Fruit fly (Drosophila melanogaster) whole organism, wandering third instar larva: ENCODE data around the gene CG43815.
A peak's percentile ranks its signal among the peaks of the same experiment; 100 is the strongest.

Experiments
- Abd-B ChIP-seq: fragments of >200 bp; optimal IDR thresholded peaks from 2 replicates; lab custom pipeline; 2017; ENCODE audit warnings: missing biosample characterization, missing genetic modification characterization
- CG32264 ChIP-seq: fragments of 200-800 bp; sonication (Bioruptor generic); optimal IDR thresholded peaks from 2 replicates; lab custom pipeline; 2016; ENCODE audit warnings: missing biosample characterization, missing genetic modification characterization
- CG9705 ChIP-seq: fragments of 200-800 bp; sonication (Bioruptor generic); optimal IDR thresholded peaks from 2 replicates; lab custom pipeline; 2018; ENCODE audit warnings: missing biosample characterization, mild to moderate bottlenecking, missing genetic modification characterization
- CrebA ChIP-seq: fragments of 200-800 bp; sonication (Bioruptor generic); optimal IDR thresholded peaks from 2 replicates; lab custom pipeline; 2016; ENCODE audit warnings: missing biosample characterization, mild to moderate bottlenecking, missing genetic modification characterization, borderline replicate concordance
- Dfd ChIP-seq: fragments of >200 bp; optimal IDR thresholded peaks from 2 replicates; lab custom pipeline; 2017; ENCODE audit warnings: missing biosample characterization, missing genetic modification characterization
- Dif ChIP-seq: fragments of 200-275, 200-300 bp; sonication (Bioruptor generic); optimal IDR thresholded peaks from 2 replicates; lab custom pipeline; 2018; ENCODE audit warnings: missing biosample characterization, missing genetic modification characterization; ENCODE audit not compliant: partially characterized antibody
- GATAd ChIP-seq: sonication (Bioruptor generic); optimal IDR thresholded peaks from 2 replicates; lab custom pipeline; 2016; ENCODE audit warnings: missing biosample characterization, missing genetic modification characterization
- HLH106 ChIP-seq: fragments of 200-800 bp; optimal IDR thresholded peaks from 3 replicates; lab custom pipeline; 2019; ENCODE audit warnings: missing biosample characterization, mild to moderate bottlenecking, missing genetic modification characterization, moderate library complexity
- Hnf4 ChIP-seq: fragments of 200-800 bp; sonication (Bioruptor generic); optimal IDR thresholded peaks from 2 replicates; lab custom pipeline; 2016; ENCODE audit warnings: missing biosample characterization, mild to moderate bottlenecking, missing genetic modification characterization
- Hr78 ChIP-seq: fragments of >200 bp; optimal IDR thresholded peaks from 2 replicates; lab custom pipeline; 2017; ENCODE audit warnings: missing biosample characterization, missing genetic modification characterization
- Hr83 ChIP-seq: fragments of 200-300 bp; sonication (Bioruptor generic); optimal IDR thresholded peaks from 2 replicates; lab custom pipeline; 2016; ENCODE audit warnings: missing biosample characterization, mild to moderate bottlenecking, missing genetic modification characterization, moderate library complexity; ENCODE audit not compliant: poor library complexity, severe bottlenecking
- Jra ChIP-seq: sonication (Bioruptor generic); optimal IDR thresholded peaks from 2 replicates; lab custom pipeline; 2016; ENCODE audit warnings: missing biosample characterization, missing genetic modification characterization
- Mio ChIP-seq: sonication (Bioruptor generic); optimal IDR thresholded peaks from 2 replicates; lab custom pipeline; 2016; ENCODE audit warnings: missing biosample characterization, missing genetic modification characterization
- N ChIP-seq: fragments of >200 bp; optimal IDR thresholded peaks from 2 replicates; lab custom pipeline; 2018; ENCODE audit warnings: missing biosample characterization, missing external identifiers, missing genetic modification characterization
- OdsH ChIP-seq: fragments of 200-800 bp; sonication (Bioruptor generic); optimal IDR thresholded peaks from 2 replicates; lab custom pipeline; 2016; ENCODE audit warnings: missing biosample characterization, mild to moderate bottlenecking, missing genetic modification characterization
- Rel ChIP-seq, 2 experiments: fragments of 200-800 bp; sonication (Bioruptor generic) in 1 of 2; optimal IDR thresholded peaks; 2 replicates in 1 of 2; 3 replicates in 1 of 2; lab custom pipeline; 2016 to 2019; ENCODE audit warnings: mild to moderate bottlenecking in 2 of 2, missing biosample characterization in 2 of 2, missing genetic modification characterization in 2 of 2, moderate library complexity in 1 of 2
- Sp1 ChIP-seq: fragments of 200-800 bp; sonication (Bioruptor generic); optimal IDR thresholded peaks from 3 replicates; lab custom pipeline; 2019; ENCODE audit warnings: missing biosample characterization, mild to moderate bottlenecking, missing genetic modification characterization, moderate library complexity
- Vsx2 ChIP-seq: fragments of 200-300, 225-300 bp; sonication (Bioruptor generic); optimal IDR thresholded peaks from 2 replicates; lab custom pipeline; 2018; ENCODE audit warnings: missing biosample characterization, missing genetic modification characterization; ENCODE audit not compliant: partially characterized antibody
- br ChIP-seq: fragments of 200-800 bp; sonication (Bioruptor generic); optimal IDR thresholded peaks from 2 replicates; lab custom pipeline; 2016; ENCODE audit warnings: missing biosample characterization, missing genetic modification characterization
- brk ChIP-seq: fragments of 200-800 bp; sonication (Bioruptor generic); optimal IDR thresholded peaks from 2 replicates; lab custom pipeline; 2016; ENCODE audit warnings: missing biosample characterization, mild to moderate bottlenecking, missing genetic modification characterization
- dl ChIP-seq, 2 experiments: fragments of 175-275, 200-275 bp in 1 of 2; fragments of 200-275 bp in 1 of 2; sonication (Bioruptor generic); optimal IDR thresholded peaks; lab custom pipeline; 2018; ENCODE audit warnings: mild to moderate bottlenecking in 2 of 2, missing biosample characterization in 2 of 2, missing genetic modification characterization in 2 of 2, moderate library complexity in 2 of 2; ENCODE audit not compliant: partially characterized antibody in 2 of 2, insufficient read depth in 1 of 2
- dmrt93B ChIP-seq: fragments of 200-800 bp; sonication (Bioruptor generic); optimal IDR thresholded peaks from 2 replicates; lab custom pipeline; 2018; ENCODE audit warnings: missing biosample characterization, mild to moderate bottlenecking, missing genetic modification characterization
- dsf ChIP-seq: sonication (Bioruptor generic); optimal IDR thresholded peaks from 2 replicates; lab custom pipeline; 2016; ENCODE audit warnings: missing biosample characterization, missing genetic modification characterization, borderline replicate concordance
- ey ChIP-seq: fragments of 200-800 bp; sonication (Bioruptor generic); optimal IDR thresholded peaks from 2 replicates; lab custom pipeline; 2016; ENCODE audit warnings: missing biosample characterization, missing genetic modification characterization
- foxo ChIP-seq, 2 experiments: fragments of 200-800 bp; sonication (Bioruptor generic); optimal IDR thresholded peaks; 2 replicates in 1 of 2; 3 replicates in 1 of 2; lab custom pipeline; 2016 to 2017; ENCODE audit warnings: missing biosample characterization in 2 of 2, missing genetic modification characterization in 2 of 2
- fru ChIP-seq: fragments of 200-800 bp; sonication (Bioruptor generic); optimal IDR thresholded peaks from 3 replicates; lab custom pipeline; 2016; ENCODE audit warnings: missing biosample characterization, mild to moderate bottlenecking, missing genetic modification characterization
- h ChIP-seq: fragments of 200-800 bp; sonication (Bioruptor generic); optimal IDR thresholded peaks from 3 replicates; lab custom pipeline; 2016; ENCODE audit warnings: missing biosample characterization, mild to moderate bottlenecking, missing genetic modification characterization
- jim ChIP-seq: fragments of 175-275, 200-325 bp; sonication (Bioruptor generic); optimal IDR thresholded peaks from 2 replicates; lab custom pipeline; 2016; ENCODE audit warnings: missing biosample characterization, mild to moderate bottlenecking, missing genetic modification characterization
- lola ChIP-seq: fragments of >200 bp; optimal IDR thresholded peaks from 2 replicates; lab custom pipeline; 2017; ENCODE audit warnings: missing biosample characterization, missing genetic modification characterization
- pan ChIP-seq: fragments of >200 bp; optimal IDR thresholded peaks from 2 replicates; lab custom pipeline; 2017
- psq ChIP-seq: fragments of 200-800 bp; sonication (Bioruptor generic); optimal IDR thresholded peaks from 3 replicates; lab custom pipeline; 2017; ENCODE audit warnings: missing biosample characterization, mild to moderate bottlenecking, missing genetic modification characterization, moderate library complexity
- rgr ChIP-seq: fragments of 200-800 bp; sonication (Bioruptor generic); optimal IDR thresholded peaks from 3 replicates; lab custom pipeline; 2016; ENCODE audit warnings: missing biosample characterization, mild to moderate bottlenecking, missing genetic modification characterization
- sage ChIP-seq: fragments of 200-800 bp; sonication (Bioruptor generic); optimal IDR thresholded peaks from 2 replicates; lab custom pipeline; 2016; ENCODE audit warnings: missing biosample characterization, mild to moderate bottlenecking, missing genetic modification characterization
- sv ChIP-seq: fragments of 200-800 bp; sonication (Bioruptor generic); optimal IDR thresholded peaks from 3 replicates; lab custom pipeline; 2016; ENCODE audit warnings: missing biosample characterization, missing genetic modification characterization
- tai ChIP-seq: sonication (Bioruptor generic); optimal IDR thresholded peaks from 2 replicates; lab custom pipeline; 2016; ENCODE audit warnings: missing biosample characterization, missing genetic modification characterization
- usp ChIP-seq: fragments of >200 bp; optimal IDR thresholded peaks from 2 replicates; lab custom pipeline; 2017; ENCODE audit warnings: missing biosample characterization, missing genetic modification characterization
- woc ChIP-seq: sonication (Bioruptor generic); optimal IDR thresholded peaks from 2 replicates; lab custom pipeline; 2016; ENCODE audit warnings: missing biosample characterization, mild to moderate bottlenecking, missing genetic modification characterization

Gene CG43815

dm6 chr2L:3597126-3597525 is 21.1 kb downstream of the CG43815 start:
- TF ChIP-seq lola (GFP tag; lab: Kevin White, UChicago) (no peak), Dfd (GFP tag; lab: Kevin White, UChicago) (no peak), OdsH (GFP tag; lab: Kevin White, UChicago) (no peak), Rel (GFP tag; optimal IDR thresholded peaks at IDR 0.05; lab: Kevin White, UChicago) (no peak), Rel (tag; optimal IDR thresholded peaks at IDR 0.05; lab: Kevin White, UChicago) (no peak), dmrt93B (GFP tag; lab: Kevin White, UChicago) (no peak), Hr78 (GFP tag; lab: Kevin White, UChicago) (no peak), CrebA (GFP tag; lab: Kevin White, UChicago) (no peak), GATAd (GFP tag; lab: Kevin White, UChicago) (no peak), dl (GFP tag; optimal IDR thresholded peaks at IDR 0.05; lab: Kevin White, UChicago; ENCODE audit: insufficient read depth in 1 of 2, partially characterized antibody in 2 of 2) (no peak), HLH106 (tag; lab: Kevin White, UChicago) (peak; percentile 21), CG9705 (GFP tag; lab: Kevin White, UChicago) (no peak), jim (GFP tag; lab: Kevin White, UChicago) (no peak), ey (GFP tag; lab: Kevin White, UChicago) (no peak), psq (GFP tag; lab: Kevin White, UChicago) (no peak), Sp1 (GFP tag; lab: Kevin White, UChicago) (no peak), fru (GFP tag; lab: Kevin White, UChicago) (no peak), Hnf4 (GFP tag; lab: Kevin White, UChicago) (no peak), Mio (GFP tag; lab: Kevin White, UChicago) (no peak), sv (no peak), Hr83 (GFP tag; lab: Kevin White, UChicago) (no peak), sage (GFP tag; lab: Kevin White, UChicago) (no peak), Vsx2 (no peak), Jra (GFP tag; lab: Kevin White, UChicago) (no peak), foxo (GFP tag; optimal IDR thresholded peaks at IDR 0.05; lab: Kevin White, UChicago) (peak in 1 of 2 experiments; percentile 9), Abd-B (GFP tag; lab: Kevin White, UChicago) (no peak), brk (no peak), pan (lab: Kevin White, UChicago) (no peak), tai (GFP tag; lab: Kevin White, UChicago) (no peak), N (GFP tag; lab: Kevin White, UChicago) (no peak), woc (GFP tag; lab: Kevin White, UChicago) (peak; percentile 36), usp (GFP tag; lab: Kevin White, UChicago) (no peak), dsf (GFP tag; lab: Kevin White, UChicago) (no peak), CG32264 (GFP tag; lab: Kevin White, UChicago) (no peak), h (GFP tag; lab: Kevin White, UChicago) (peak; percentile 27), Dif (no peak), br (GFP tag; lab: Kevin White, UChicago) (peak; percentile 36)

DNA sequence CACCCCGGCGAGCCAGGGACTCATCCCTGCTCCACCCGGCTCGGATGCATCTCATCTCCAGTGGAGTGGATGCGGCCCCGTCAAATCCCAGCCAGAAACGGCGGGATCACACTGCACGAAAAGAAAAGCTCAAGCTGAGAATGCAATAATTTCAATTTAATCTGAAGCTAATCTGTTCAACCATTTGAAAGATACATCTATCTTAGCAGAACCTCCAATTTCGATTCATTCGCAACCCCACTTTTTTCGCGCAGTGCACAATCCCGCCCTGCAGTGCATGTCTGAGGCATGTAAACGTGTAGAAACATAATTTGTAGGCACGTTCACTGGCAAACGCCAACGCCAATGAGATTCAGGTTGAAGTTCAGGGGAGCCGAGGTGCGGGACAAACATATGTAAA is 22.5 kb downstream of the CG43815 start:
- TF ChIP-seq dl (GFP tag; optimal IDR thresholded peaks at IDR 0.05; lab: Kevin White, UChicago; ENCODE audit: insufficient read depth in 1 of 2, partially characterized antibody in 2 of 2) (no peak), foxo (GFP tag; optimal IDR thresholded peaks at IDR 0.05; lab: Kevin White, UChicago) (peak in 1 of 2 experiments; percentile 58), h (GFP tag; lab: Kevin White, UChicago) (peak; percentile 36), Abd-B (GFP tag; lab: Kevin White, UChicago) (no peak), dmrt93B (GFP tag; lab: Kevin White, UChicago) (no peak), CG9705 (GFP tag; lab: Kevin White, UChicago) (no peak), Dfd (GFP tag; lab: Kevin White, UChicago) (no peak), Jra (GFP tag; lab: Kevin White, UChicago) (no peak), Vsx2 (no peak), fru (GFP tag; lab: Kevin White, UChicago) (peak; percentile 29), CrebA (GFP tag; lab: Kevin White, UChicago) (no peak), HLH106 (tag; lab: Kevin White, UChicago) (peak; percentile 27), ey (GFP tag; lab: Kevin White, UChicago) (peak; percentile 35), Hr78 (GFP tag; lab: Kevin White, UChicago) (no peak), rgr (GFP tag; lab: Kevin White, UChicago) (peak; percentile 32), dsf (GFP tag; lab: Kevin White, UChicago) (no peak), Sp1 (GFP tag; lab: Kevin White, UChicago) (peak; percentile 11), lola (GFP tag; lab: Kevin White, UChicago) (no peak), CG32264 (GFP tag; lab: Kevin White, UChicago) (no peak)
